Fruit fly (Drosophila melanogaster) whole organism, prepupa: ENCODE data around the gene CG5377.
A peak's percentile ranks its signal among the peaks of the same experiment; 100 is the strongest.

Experiments used
- CG6276 ChIP-seq: fragments of 200-800 bp; sonication (Bioruptor generic); optimal IDR thresholded peaks from 2 replicates; lab custom pipeline; 2017; ENCODE audit warnings: missing biosample characterization, mild to moderate bottlenecking, missing genetic modification characterization
- CG6792 ChIP-seq: fragments of 200-800 bp; sonication (Bioruptor generic); optimal IDR thresholded peaks from 3 replicates; lab custom pipeline; 2016; ENCODE audit warnings: missing biosample characterization, missing genetic modification characterization
- CG8319 ChIP-seq: fragments of 200-800 bp; sonication (Bioruptor generic); optimal IDR thresholded peaks from 3 replicates; lab custom pipeline; 2016; ENCODE audit warnings: missing biosample characterization, missing genetic modification characterization
- Gug ChIP-seq: fragments of 200-800 bp; sonication (Bioruptor generic); IDR thresholded peaks from 2 replicates; pipeline ENCODE4 v1.3.6; 2022; ENCODE audit warnings: missing biosample characterization, missing genetic modification characterization
- Hr39 ChIP-seq: fragments of 200-800 bp; sonication (Bioruptor generic); optimal IDR thresholded peaks from 2 replicates; lab custom pipeline; 2016; ENCODE audit warnings: missing biosample characterization, missing genetic modification characterization
- Sox102F ChIP-seq: fragments of 200-800 bp; sonication (Bioruptor generic); optimal IDR thresholded peaks from 2 replicates; lab custom pipeline; 2016; ENCODE audit warnings: missing biosample characterization, mild to moderate bottlenecking, missing genetic modification characterization
- ss ChIP-seq, 2 experiments: fragments of 200-800 bp; sonication (Bioruptor generic); optimal IDR thresholded peaks; 2 replicates in 1 of 2; 3 replicates in 1 of 2; lab custom pipeline; 2017 to 2018; ENCODE audit warnings: mild to moderate bottlenecking in 2 of 2, missing biosample characterization in 2 of 2, missing genetic modification characterization in 2 of 2, moderate library complexity in 1 of 2

DNA sequence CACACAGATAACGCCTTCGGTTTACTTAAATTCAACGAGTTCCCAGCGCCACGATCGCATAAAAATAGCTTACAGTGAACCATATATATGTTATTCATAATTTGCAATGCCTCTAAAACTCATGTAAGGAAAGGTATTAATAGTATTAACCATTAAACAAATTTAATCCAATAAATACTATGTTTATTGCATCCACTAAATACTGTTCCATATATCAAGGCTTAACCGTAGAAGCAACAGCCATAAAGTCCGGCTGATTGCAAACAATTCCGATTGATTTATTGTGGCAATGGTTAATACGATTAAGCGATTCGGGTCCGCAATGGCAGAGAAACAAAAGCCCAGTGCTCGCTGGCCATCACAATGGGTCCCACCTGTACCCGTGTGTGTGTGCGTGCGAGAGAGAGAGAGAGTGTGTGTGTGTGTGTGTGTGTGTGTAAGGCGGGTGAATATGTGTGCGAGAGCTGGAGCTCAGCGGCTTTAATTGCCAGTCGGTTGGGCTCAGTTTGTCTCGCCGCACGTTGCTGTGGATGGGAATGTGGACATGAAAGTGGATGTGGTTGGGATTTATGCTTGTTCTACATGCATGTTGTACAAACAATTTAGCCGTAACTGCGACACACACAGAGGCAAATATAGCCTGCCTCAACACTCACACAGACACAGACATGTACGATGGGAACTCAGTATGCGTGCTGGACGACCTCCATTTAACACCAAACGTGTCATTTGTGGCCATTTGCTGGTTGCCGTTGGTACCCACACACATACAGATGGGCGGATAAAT is 26.8 kb upstream of the CG5377 start:
- TF ChIP-seq CG8319 (GFP tag; lab: Kevin White, UChicago) (peak; percentile 55), Sox102F (GFP tag; lab: Kevin White, UChicago) (no peak), Hr39 (no peak), Gug (GFP tag; lab: Robert Waterston, UW) (no peak), CG6792 (peak; percentile 21), CG6276 (GFP tag; lab: Kevin White, UChicago) (peak; percentile 74), ss (GFP tag; optimal IDR thresholded peaks at IDR 0.05; lab: Kevin White, UChicago) (no peak)
